Fruit fly (Drosophila melanogaster) whole organism, embryonic: ENCODE results near the gene CG12310.

ENCODE experiments used
- BEAF-32 ChIP-seq: fragments of 200-800 bp; sonication (Bioruptor generic); optimal IDR thresholded peaks from 3 replicates; lab custom pipeline; 2017; ENCODE audit warnings: missing biosample characterization, missing genetic modification characterization, mild to moderate bottlenecking, moderate library complexity, missing genetic modification reagents
- CG10431 ChIP-seq: fragments of 200-800 bp; sonication (Bioruptor generic); optimal IDR thresholded peaks from 3 replicates; lab custom pipeline; 2018; ENCODE audit warnings: missing biosample characterization, mild to moderate bottlenecking, missing genetic modification characterization
- CG10654 ChIP-seq: fragments of 200-800 bp; sonication (Bioruptor generic); optimal IDR thresholded peaks from 2 replicates; lab custom pipeline; 2016; ENCODE audit warnings: missing biosample characterization, missing genetic modification characterization
- CG11696 ChIP-seq: fragments of 200-800 bp; sonication (Bioruptor generic); IDR thresholded peaks from 2 replicates; pipeline ENCODE4 v1.3.6; 2022; ENCODE audit warnings: missing biosample characterization, missing genetic modification characterization
- CG12744 ChIP-seq: fragments of 200-800 bp; sonication (Bioruptor generic); optimal IDR thresholded peaks from 2 replicates; lab custom pipeline; 2016; ENCODE audit warnings: missing biosample characterization, missing genetic modification characterization
- CG13296 ChIP-seq: fragments of 200-800 bp; sonication (Bioruptor generic); optimal IDR thresholded peaks from 3 replicates; lab custom pipeline; 2018; ENCODE audit warnings: missing biosample characterization, mild to moderate bottlenecking, missing genetic modification characterization
- CG14441 ChIP-seq: fragments of 200-800 bp; sonication (Bioruptor generic); IDR thresholded peaks from 2 replicates; pipeline ENCODE4 v1.3.6; 2022; ENCODE audit warnings: missing biosample characterization, missing genetic modification characterization
- CG1792 ChIP-seq: fragments of 200-800 bp; sonication (Bioruptor generic); optimal IDR thresholded peaks from 2 replicates; lab custom pipeline; 2016; ENCODE audit warnings: missing biosample characterization, missing genetic modification characterization
- CG18262 ChIP-seq: fragments of 200-800 bp; optimal IDR thresholded peaks from 3 replicates; lab custom pipeline; 2019; ENCODE audit warnings: missing biosample characterization, mild to moderate bottlenecking, missing genetic modification characterization, moderate library complexity
- CG18476 ChIP-seq: fragments of 200-800 bp; sonication (Bioruptor generic); optimal IDR thresholded peaks from 2 replicates; lab custom pipeline; 2016; ENCODE audit warnings: missing biosample characterization, mild to moderate bottlenecking, missing genetic modification characterization
- CG2875 ChIP-seq: fragments of 200-800 bp; sonication (Bioruptor generic); optimal IDR thresholded peaks from 2 replicates; lab custom pipeline; 2017; ENCODE audit warnings: missing biosample characterization, mild to moderate bottlenecking, missing genetic modification characterization, missing genetic modification reagents
- CG30431 ChIP-seq: fragments of 200-800 bp; sonication (Bioruptor generic); optimal IDR thresholded peaks from 2 replicates; lab custom pipeline; 2017; ENCODE audit warnings: missing biosample characterization, missing genetic modification characterization
- CG34224 ChIP-seq: fragments of 200-800 bp; sonication (Bioruptor generic); IDR thresholded peaks from 3 replicates; pipeline ENCODE4 v1.3.6; 2022; ENCODE audit warnings: missing biosample characterization, missing genetic modification characterization; ENCODE audit not compliant: partially characterized antibody
- CG4424 ChIP-seq: fragments of 200-800 bp; sonication (Bioruptor generic); optimal IDR thresholded peaks from 3 replicates; lab custom pipeline; 2016; ENCODE audit warnings: missing biosample characterization, missing genetic modification characterization
- CG5953 ChIP-seq: fragments of 200-800 bp; sonication (Bioruptor generic); IDR thresholded peaks from 2 replicates; pipeline ENCODE4 v1.3.6; 2022; ENCODE audit warnings: missing biosample characterization, missing genetic modification characterization
- CG6765 ChIP-seq: fragments of 200-800 bp; sonication (Bioruptor generic); optimal IDR thresholded peaks from 3 replicates; lab custom pipeline; 2017; ENCODE audit warnings: missing biosample characterization, mild to moderate bottlenecking, missing genetic modification characterization
- CG7745 ChIP-seq: fragments of 200-800 bp; sonication (Bioruptor generic); optimal IDR thresholded peaks from 2 replicates; lab custom pipeline; 2018; ENCODE audit warnings: missing biosample characterization, mild to moderate bottlenecking, missing genetic modification characterization, moderate library complexity
- CG8281 ChIP-seq: fragments of 200-800 bp; sonication (Bioruptor generic); optimal IDR thresholded peaks from 2 replicates; lab custom pipeline; 2018; ENCODE audit warnings: missing biosample characterization, mild to moderate bottlenecking, missing genetic modification characterization, moderate library complexity
- CG8359 ChIP-seq: fragments of 200-800 bp; sonication (Bioruptor generic); optimal IDR thresholded peaks from 2 replicates; lab custom pipeline; 2017; ENCODE audit warnings: missing biosample characterization, mild to moderate bottlenecking, missing genetic modification characterization, borderline replicate concordance
- CG9437 ChIP-seq: fragments of 200-800 bp; sonication (Bioruptor generic); optimal IDR thresholded peaks from 2 replicates; lab custom pipeline; 2018; ENCODE audit warnings: missing biosample characterization, mild to moderate bottlenecking, missing genetic modification characterization
- CTCF ChIP-seq: fragments of 200-800 bp; sonication (Bioruptor generic); optimal IDR thresholded peaks from 2 replicates; lab custom pipeline; 2017; ENCODE audit warnings: missing biosample characterization, mild to moderate bottlenecking, missing genetic modification characterization, moderate library complexity
- Chrac-16 ChIP-seq: fragments of 200-800 bp; sonication (Bioruptor generic); optimal IDR thresholded peaks from 3 replicates; lab custom pipeline; 2016; ENCODE audit warnings: missing biosample characterization, missing genetic modification characterization
- Dip2 ChIP-seq: fragments of 200-800 bp; sonication (Bioruptor generic); IDR thresholded peaks from 2 replicates; pipeline ENCODE4 v1.3.6; 2022; ENCODE audit warnings: missing biosample characterization, missing genetic modification characterization
- Doc3 ChIP-seq: fragments of 200-800 bp; sonication (Bioruptor generic); IDR thresholded peaks from 3 replicates; pipeline ENCODE4 v1.3.6; 2022; ENCODE audit warnings: missing biosample characterization, missing genetic modification characterization; ENCODE audit not compliant: partially characterized antibody
- GATAe ChIP-seq: fragments of 200-800 bp; sonication (Bioruptor generic); conservative IDR thresholded peaks from 2 replicates; pipeline ENCODE4 v1.3.6; 2022; ENCODE audit warnings: missing biosample characterization, missing genetic modification characterization
- HLH3B ChIP-seq: fragments of 200-800 bp; sonication (Bioruptor generic); IDR thresholded peaks from 2 replicates; pipeline ENCODE4 v1.3.6; 2022; ENCODE audit warnings: missing biosample characterization, missing genetic modification characterization
- Nf-YB ChIP-seq: fragments of 200-800 bp; sonication (Bioruptor generic); optimal IDR thresholded peaks from 3 replicates; lab custom pipeline; 2019; ENCODE audit warnings: missing biosample characterization, mild to moderate bottlenecking, missing genetic modification characterization, moderate library complexity
- Pdp1 ChIP-seq, 2 experiments: fragments of 200-800 bp; sonication (Bioruptor generic); optimal IDR thresholded peaks; 3 replicates each; lab custom pipeline; 2016; ENCODE audit warnings: missing biosample characterization in 2 of 2, missing genetic modification characterization in 2 of 2, mild to moderate bottlenecking in 1 of 2, moderate library complexity in 1 of 2
- Scr ChIP-seq: fragments of 200-800 bp; sonication (Bioruptor generic); IDR thresholded peaks from 2 replicates; pipeline ENCODE4 v1.3.6; 2022; ENCODE audit warnings: missing biosample characterization, missing genetic modification characterization; ENCODE audit not compliant: partially characterized antibody
- Sry-δ ChIP-seq: fragments of 200-800 bp; sonication (Bioruptor generic); optimal IDR thresholded peaks from 2 replicates; lab custom pipeline; 2016; ENCODE audit warnings: missing biosample characterization, missing genetic modification characterization
- Stat92E ChIP-seq, 3 experiments: fragments of >200 bp in 2 of 3; fragments of 200-800 bp in 1 of 3; sonication (Bioruptor generic) in 1 of 3; optimal IDR thresholded peaks; 2 replicates each; lab custom pipeline; 2017 to 2019; ENCODE audit warnings: missing biosample characterization in 3 of 3, missing genetic modification characterization in 3 of 3, mild to moderate bottlenecking in 1 of 3, moderate library complexity in 1 of 3
- Xrp1 ChIP-seq: fragments of 200-800 bp; sonication (Bioruptor generic); IDR thresholded peaks from 2 replicates; pipeline ENCODE4 v1.3.6; 2022; ENCODE audit warnings: missing biosample characterization, missing genetic modification characterization
- amos ChIP-seq: fragments of 200-800 bp; sonication (Bioruptor generic); IDR thresholded peaks from 2 replicates; pipeline ENCODE4 v1.3.6; 2022; ENCODE audit warnings: missing biosample characterization, missing genetic modification characterization; ENCODE audit not compliant: partially characterized antibody
- cato ChIP-seq: fragments of 200-800 bp; sonication (Bioruptor generic); optimal IDR thresholded peaks from 2 replicates; lab custom pipeline; 2016; ENCODE audit warnings: missing biosample characterization, missing genetic modification characterization, borderline replicate concordance
- da ChIP-seq: fragments of 200-800 bp; sonication (Bioruptor generic); optimal IDR thresholded peaks from 2 replicates; lab custom pipeline; 2016; ENCODE audit warnings: missing biosample characterization, missing genetic modification characterization
- fd64A ChIP-seq: fragments of 200-800 bp; sonication (Bioruptor generic); optimal IDR thresholded peaks from 3 replicates; lab custom pipeline; 2018; ENCODE audit warnings: missing biosample characterization, mild to moderate bottlenecking, missing genetic modification characterization
- gem ChIP-seq: fragments of 200-800 bp; sonication (Bioruptor generic); optimal IDR thresholded peaks from 2 replicates; lab custom pipeline; 2019; ENCODE audit warnings: missing biosample characterization, mild to moderate bottlenecking, missing genetic modification characterization, moderate library complexity
- h ChIP-seq: fragments of >200 bp; optimal IDR thresholded peaks from 2 replicates; lab custom pipeline; 2017
- ham ChIP-seq: fragments of 200-800 bp; sonication (Bioruptor generic); IDR thresholded peaks from 2 replicates; pipeline ENCODE4 v1.3.6; 2022; ENCODE audit warnings: missing biosample characterization, missing genetic modification characterization
- lilli ChIP-seq: fragments of 200-800 bp; sonication (Bioruptor generic); optimal IDR thresholded peaks from 3 replicates; lab custom pipeline; 2016; ENCODE audit warnings: missing biosample characterization, missing genetic modification characterization
- nau ChIP-seq: fragments of 200-800 bp; sonication (Bioruptor generic); optimal IDR thresholded peaks from 3 replicates; lab custom pipeline; 2017; ENCODE audit warnings: missing biosample characterization, mild to moderate bottlenecking, missing genetic modification characterization, missing genetic modification reagents
- onecut ChIP-seq: fragments of 200-800 bp; sonication (Bioruptor generic); IDR thresholded peaks from 2 replicates; pipeline ENCODE4 v1.3.6; 2022; ENCODE audit warnings: missing biosample characterization, missing genetic modification characterization
- pb ChIP-seq: fragments of 200-800 bp; sonication (Bioruptor generic); optimal IDR thresholded peaks from 3 replicates; lab custom pipeline; 2016; ENCODE audit warnings: missing biosample characterization, missing genetic modification characterization
- pfk ChIP-seq: fragments of 200-800 bp; sonication (Bioruptor generic); optimal IDR thresholded peaks from 2 replicates; lab custom pipeline; 2018; ENCODE audit warnings: missing biosample characterization, mild to moderate bottlenecking, missing genetic modification characterization, moderate library complexity
- repo ChIP-seq: fragments of 200-800 bp; sonication (Bioruptor generic); optimal IDR thresholded peaks from 2 replicates; lab custom pipeline; 2016; ENCODE audit warnings: missing biosample characterization, missing genetic modification characterization
- sim ChIP-seq: fragments of 200-800 bp; sonication (Bioruptor generic); IDR thresholded peaks from 2 replicates; pipeline ENCODE4 v1.3.6; 2022; ENCODE audit warnings: missing biosample characterization, missing genetic modification characterization
- slp2 ChIP-seq: fragments of 200-800 bp; sonication (Bioruptor generic); optimal IDR thresholded peaks from 2 replicates; lab custom pipeline; 2016; ENCODE audit warnings: missing biosample characterization, missing genetic modification characterization
- sob ChIP-seq: fragments of 200-800 bp; sonication (Bioruptor generic); IDR thresholded peaks from 2 replicates; pipeline ENCODE4 v1.3.6; 2022; ENCODE audit warnings: missing biosample characterization, missing genetic modification characterization
- tin ChIP-seq: fragments of 200-800 bp; sonication (Bioruptor generic); optimal IDR thresholded peaks from 3 replicates; lab custom pipeline; 2016; ENCODE audit warnings: missing biosample characterization, missing genetic modification characterization

Gene CG12310

DNA sequence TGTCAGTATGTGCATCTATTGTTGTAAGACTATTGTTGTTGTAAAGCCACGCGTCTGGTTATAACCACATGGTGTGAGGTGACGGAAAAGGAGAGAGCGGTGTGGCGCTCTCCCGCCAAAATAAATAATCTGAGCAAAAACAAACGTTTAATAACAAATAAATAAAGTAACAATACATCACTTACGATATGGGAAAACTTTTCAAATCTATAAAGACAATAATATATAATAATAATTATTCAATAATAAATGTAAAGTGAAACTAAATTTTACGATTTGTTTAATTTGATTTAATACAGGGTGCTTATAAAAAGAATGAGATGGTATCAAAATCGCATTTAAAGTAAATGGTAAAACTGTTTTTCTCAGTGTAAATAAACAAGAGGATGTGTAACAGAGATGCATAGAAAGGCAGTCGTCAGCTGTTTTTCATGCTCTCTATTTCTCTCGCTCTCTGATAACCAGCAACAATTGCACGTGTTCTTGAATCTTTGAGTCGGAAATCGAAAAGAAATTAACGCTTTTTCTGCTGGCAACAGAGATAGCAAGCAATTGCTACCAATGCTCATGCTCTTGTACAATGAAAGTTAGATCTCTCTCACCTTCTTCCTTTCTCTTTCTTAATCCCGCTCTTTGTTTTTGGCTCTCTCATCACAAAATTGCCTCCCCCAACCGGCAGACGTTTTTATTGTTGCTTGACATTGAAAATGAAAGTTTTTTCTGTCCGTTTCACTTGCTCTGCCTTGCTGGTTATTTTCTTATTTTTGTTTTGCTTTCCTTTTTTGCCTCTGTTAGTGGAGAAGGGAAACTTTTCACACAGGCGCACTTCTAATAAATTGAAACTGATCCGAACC is 48.3 kb upstream of the CG12310 start (continued):
- TF ChIP-seq CG8359 (GFP tag; lab: Kevin White, UChicago), result peak; percentile 61
- no peak for TF ChIP-seq CG12744 (GFP tag; lab: Kevin White, UChicago)
- TF ChIP-seq CG6765 (GFP tag; lab: Kevin White, UChicago), result peak; percentile 88
- peak; percentile 78 for TF ChIP-seq CG9437 (GFP tag; lab: Kevin White, UChicago)
- peak; percentile 94 for TF ChIP-seq Xrp1
- peak; percentile 71 for TF ChIP-seq CG14441 (GFP tag; lab: Robert Waterston, UW)
- peak; percentile 56 for TF ChIP-seq cato
- TF ChIP-seq CG7745, result no peak
- peak; percentile 89 for TF ChIP-seq sim (GFP tag; lab: Robert Waterston, UW)
- TF ChIP-seq Pdp1 (GFP tag; optimal IDR thresholded peaks at IDR 0.05; lab: Kevin White, UChicago), result no peak
- TF ChIP-seq Nf-YB (GFP tag; lab: Kevin White, UChicago), result peak; percentile 76
- peak; percentile 19 for TF ChIP-seq CG1792 (GFP tag; lab: Kevin White, UChicago)
- peak; percentile 91 for TF ChIP-seq HLH3B (GFP tag; lab: Robert Waterston, UW)
- peak; percentile 43; the same call in 1 of the 2 replicates for TF ChIP-seq GATAe (GFP tag; lab: Robert Waterston, UW)
- TF ChIP-seq Dip2 (GFP tag; lab: Robert Waterston, UW), result no peak
- TF ChIP-seq CG34224 (GFP tag; lab: Robert Waterston, UW), result no peak
- TF ChIP-seq CG18476 (GFP tag; lab: Kevin White, UChicago), result peak; percentile 76
- TF ChIP-seq CG2875, result peak; percentile 87
- TF ChIP-seq CG30431 (GFP tag; lab: Kevin White, UChicago), result peak; percentile 6
- no peak for TF ChIP-seq Scr
- peak; percentile 47 for TF ChIP-seq Chrac-16 (GFP tag; lab: Kevin White, UChicago)
- TF ChIP-seq BEAF-32 (GFP tag; lab: Kevin White, UChicago), result no peak
- no peak for TF ChIP-seq h (lab: Kevin White, UChicago)
- peak; percentile 58 for TF ChIP-seq CG10431 (GFP tag; lab: Kevin White, UChicago)
- peak; percentile 80 for TF ChIP-seq nau (GFP tag; lab: Kevin White, UChicago)
- no peak for TF ChIP-seq ham (GFP tag; lab: Robert Waterston, UW)
- TF ChIP-seq pfk (GFP tag; lab: Kevin White, UChicago), result peak; percentile 40
- TF ChIP-seq CTCF (GFP tag; lab: Kevin White, UChicago), result peak; percentile 32
- no peak for TF ChIP-seq Doc3
- TF ChIP-seq CG18262, result peak; percentile 97
- TF ChIP-seq da (GFP tag; lab: Kevin White, UChicago), result no peak
- peak; percentile 95 for TF ChIP-seq CG13296 (GFP tag; lab: Kevin White, UChicago)
- TF ChIP-seq gem (tag; lab: Kevin White, UChicago), result peak; percentile 97
- TF ChIP-seq sob (GFP tag; lab: Robert Waterston, UW), result peak; percentile 47; the same call in 1 of the 2 replicates
- TF ChIP-seq CG11696, result peak; percentile 76
- peak; percentile 86 for TF ChIP-seq CG4424 (GFP tag; lab: Kevin White, UChicago)
- TF ChIP-seq CG10654, result peak; percentile 81
- no peak for TF ChIP-seq fd64A (GFP tag; lab: Kevin White, UChicago)
- peak; percentile 27 for TF ChIP-seq repo (GFP tag; lab: Kevin White, UChicago)
- TF ChIP-seq CG8281 (tag; lab: Kevin White, UChicago), result peak; percentile 34
- no peak for TF ChIP-seq amos
- no peak for TF ChIP-seq Sry-δ (GFP tag; lab: Kevin White, UChicago)
- peak; percentile 27 for TF ChIP-seq lilli (GFP tag; lab: Kevin White, UChicago)
- TF ChIP-seq tin (GFP tag; lab: Kevin White, UChicago), result peak; percentile 68
- peak in 1 of 3 experiments; percentile 45 for TF ChIP-seq Stat92E (GFP tag; optimal IDR thresholded peaks at IDR 0.05; lab: Kevin White, UChicago)
- peak; percentile 69; the same call in 1 of the 2 replicates for TF ChIP-seq onecut (GFP tag; lab: Robert Waterston, UW)
- no peak for TF ChIP-seq slp2
- peak; percentile 52 for TF ChIP-seq pb
- peak; percentile 63; the same call in 1 of the 2 replicates for TF ChIP-seq CG5953 (GFP tag; lab: Robert Waterston, UW)
